Fruit fly (Drosophila melanogaster): ENCODE data around the gene CG1703.

Gene CG1703

DNA sequence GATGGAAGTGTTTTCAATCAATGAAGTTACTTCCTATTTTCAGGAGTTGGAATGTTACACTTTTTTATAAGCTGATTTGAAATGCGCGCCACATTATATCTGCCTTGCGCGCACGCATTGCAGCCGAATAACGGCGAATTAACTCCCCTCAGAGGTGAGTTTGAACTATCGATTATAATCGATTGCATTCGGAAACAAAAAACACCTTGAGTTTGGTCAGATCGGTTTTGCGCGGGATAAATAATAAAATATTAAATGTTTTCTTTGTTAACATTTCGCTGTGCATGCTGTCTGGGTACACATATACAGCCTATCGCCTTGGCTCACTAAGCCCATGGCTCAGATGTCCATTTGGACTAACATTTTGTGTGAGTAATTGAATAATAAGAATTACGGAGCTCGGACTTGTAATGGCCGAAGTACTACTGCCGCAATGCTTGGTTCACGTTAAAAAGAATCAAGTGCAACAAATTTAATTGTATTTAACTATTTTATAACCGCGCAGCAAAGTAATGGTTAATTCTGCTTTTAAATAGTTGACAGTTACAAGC, 9.7 kb downstream of the CG1703 start:
- TF ChIP-seq Abd-B (GFP tag; optimal IDR thresholded peaks at IDR 0.05): no peak
- peak; percentile 14 for TF ChIP-seq Myc (optimal IDR thresholded peaks at IDR 0.05)

DNA sequence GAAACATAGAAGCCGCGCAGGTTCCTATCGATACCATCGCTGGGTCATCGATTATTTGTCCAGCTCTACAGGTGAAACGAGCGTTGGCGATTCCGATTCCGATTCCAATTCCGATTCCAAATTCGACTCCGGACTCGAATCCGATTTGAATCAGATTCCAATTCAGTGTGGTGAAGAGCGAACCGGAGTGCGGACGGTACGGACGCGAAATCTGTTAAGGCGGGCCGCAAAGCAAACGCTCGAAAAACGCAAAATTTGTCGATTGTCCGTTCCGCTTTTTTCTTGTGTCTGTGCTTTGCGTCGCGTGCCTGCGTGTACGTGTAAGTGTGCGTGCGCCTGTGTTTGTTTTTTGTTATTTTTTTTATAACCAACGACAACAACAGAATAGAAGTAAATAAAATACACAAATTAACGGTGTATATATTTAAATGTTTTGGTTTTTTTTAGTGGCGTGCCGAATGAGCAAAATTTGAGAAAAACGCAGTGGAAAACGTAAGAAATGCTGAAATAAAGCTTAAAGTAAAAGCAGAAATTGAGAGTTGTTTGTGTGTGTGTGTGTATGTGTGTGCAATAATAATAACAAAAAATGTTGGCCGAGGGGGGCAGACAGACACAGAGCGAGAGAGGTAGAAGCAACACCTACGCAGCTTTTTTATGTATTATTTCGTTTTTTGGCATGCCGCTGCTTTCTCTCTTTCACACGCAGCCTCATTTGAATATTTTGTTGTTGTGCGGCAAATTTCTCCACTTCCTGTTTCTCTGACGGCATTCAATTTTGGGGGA, 10.3 kb downstream of the CG1703 start, which contains the start of gene Ptp10D:
TSS of gene Ptp10D (plus strand) at position 150 of the 783 bp plus-strand sequence.
- no peak for TF ChIP-seq pan (optimal IDR thresholded peaks at IDR 0.05)
- TF ChIP-seq Rel (GFP tag; optimal IDR thresholded peaks at IDR 0.05): no peak
- peak; percentile 10 for TF ChIP-seq Rel (tag; optimal IDR thresholded peaks at IDR 0.05)
- TF ChIP-seq rgr (GFP tag; optimal IDR thresholded peaks at IDR 0.05): no peak
- TF ChIP-seq lola (GFP tag; optimal IDR thresholded peaks at IDR 0.05): no peak
- TF ChIP-seq Dif (GFP tag; optimal IDR thresholded peaks at IDR 0.05; ENCODE audit: partially characterized antibody): no peak
- no peak for TF ChIP-seq brk (GFP tag; optimal IDR thresholded peaks at IDR 0.05)
- TF ChIP-seq dmrt93B (GFP tag; optimal IDR thresholded peaks at IDR 0.05): no peak
- peak; percentile 12 for TF ChIP-seq OdsH (GFP tag; optimal IDR thresholded peaks at IDR 0.05)
- TF ChIP-seq ey (GFP tag; optimal IDR thresholded peaks at IDR 0.05): no peak
- TF ChIP-seq woc (GFP tag; optimal IDR thresholded peaks at IDR 0.05): no peak
- TF ChIP-seq Myc (optimal IDR thresholded peaks at IDR 0.05): no peak
- no peak for TF ChIP-seq fru (GFP tag; optimal IDR thresholded peaks at IDR 0.05)
- TF ChIP-seq usp (GFP tag; optimal IDR thresholded peaks at IDR 0.05): no peak
- no peak for TF ChIP-seq CrebA (GFP tag; optimal IDR thresholded peaks at IDR 0.05; ENCODE audit: borderline replicate concordance)
- TF ChIP-seq CG32264 (GFP tag; optimal IDR thresholded peaks at IDR 0.05): no peak
- no peak for TF ChIP-seq Jra (GFP tag; optimal IDR thresholded peaks at IDR 0.05)
- no peak for TF ChIP-seq Mio (GFP tag; optimal IDR thresholded peaks at IDR 0.05)
- TF ChIP-seq Hr78 (GFP tag; optimal IDR thresholded peaks at IDR 0.05): no peak
- TF ChIP-seq N (GFP tag; optimal IDR thresholded peaks at IDR 0.05): no peak
- peak; percentile 22 for TF ChIP-seq Sp1 (GFP tag; optimal IDR thresholded peaks at IDR 0.05)
- TF ChIP-seq Hr83 (GFP tag; optimal IDR thresholded peaks at IDR 0.05; ENCODE audit: poor library complexity, severe bottlenecking): peak; percentile 75
- peak in 1 of 2 experiments; percentile 4 for TF ChIP-seq dl (GFP tag; optimal IDR thresholded peaks at IDR 0.05; ENCODE audit: insufficient read depth in 1 of 2, partially characterized antibody in 2 of 2)
- no peak for TF ChIP-seq CG9705 (GFP tag; optimal IDR thresholded peaks at IDR 0.05)
- TF ChIP-seq Abd-B (GFP tag; optimal IDR thresholded peaks at IDR 0.05): no peak
- peak; percentile 42 for TF ChIP-seq Hnf4 (GFP tag; optimal IDR thresholded peaks at IDR 0.05)
- TF ChIP-seq dsf (GFP tag; optimal IDR thresholded peaks at IDR 0.05; ENCODE audit: borderline replicate concordance): no peak
- TF ChIP-seq sage (GFP tag; optimal IDR thresholded peaks at IDR 0.05): no peak
- peak; percentile 22 for TF ChIP-seq psq (GFP tag; optimal IDR thresholded peaks at IDR 0.05)
- TF ChIP-seq Vsx2 (GFP tag; optimal IDR thresholded peaks at IDR 0.05; ENCODE audit: partially characterized antibody): no peak
- TF ChIP-seq tai (GFP tag; optimal IDR thresholded peaks at IDR 0.05): no peak
- TF ChIP-seq br (GFP tag; optimal IDR thresholded peaks at IDR 0.05): no peak
- TF ChIP-seq jim (GFP tag; optimal IDR thresholded peaks at IDR 0.05): peak; percentile 34
- peak; percentile 1 for TF ChIP-seq sv (GFP tag; optimal IDR thresholded peaks at IDR 0.05)
- no peak for TF ChIP-seq HLH106 (tag; optimal IDR thresholded peaks at IDR 0.05)
- peak; percentile 88 for TF ChIP-seq h (GFP tag; optimal IDR thresholded peaks at IDR 0.05)
- TF ChIP-seq Dfd (GFP tag; optimal IDR thresholded peaks at IDR 0.05): peak; percentile 28
- no peak for TF ChIP-seq GATAd (GFP tag; optimal IDR thresholded peaks at IDR 0.05)
- TF ChIP-seq foxo (GFP tag; optimal IDR thresholded peaks at IDR 0.05): no peak

Measured in whole organism, wandering third instar larva.